Worm (Caenorhabditis elegans): Measurements from ENCODE around the gene nhr-31.

DNA sequence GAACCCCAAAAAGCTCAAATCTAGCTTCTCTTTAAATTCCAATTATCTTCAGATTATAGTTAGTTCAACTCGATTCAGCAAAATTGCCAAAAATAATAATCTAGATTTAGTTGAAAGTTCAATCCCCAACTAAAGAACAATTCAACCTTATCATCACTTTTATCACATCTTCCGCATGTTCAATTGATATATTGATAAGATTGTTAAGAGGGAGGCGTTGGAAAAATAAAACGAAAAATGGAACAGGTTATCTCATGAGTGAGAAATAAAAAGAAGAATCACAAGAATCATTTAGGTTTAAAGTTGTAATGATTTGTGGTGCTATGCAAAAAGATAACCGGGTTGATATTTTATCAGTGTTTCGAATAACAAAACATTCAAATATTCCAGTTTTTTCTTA lies 43.6 kb downstream of the nhr-31 start:
- TF ChIP-seq madf-8 (GFP tag; conservative IDR thresholded peaks at IDR 0.05) (no peak), B0336.3 (GFP tag; IDR thresholded peaks at IDR 0.05) (no peak), egl-18 (GFP tag; IDR thresholded peaks at IDR 0.05) (no peak), unc-130 (GFP tag; optimal IDR thresholded peaks at IDR 0.05) (no peak), lir-1 (GFP tag; conservative IDR thresholded peaks at IDR 0.05) (no peak), snpc-4 (GFP tag; optimal IDR thresholded peaks at IDR 0.05) (no peak), snpc-4 (tag; optimal IDR thresholded peaks at IDR 0.05) (no peak)

Data from whole organism, young adult.